Fruit fly (Drosophila melanogaster) whole organism, embryonic: Measurements from ENCODE around the gene Pex5.
A peak's percentile ranks its signal among the peaks of the same experiment; 100 is the strongest.

Source experiments
- Awh ChIP-seq: fragments of 200-800 bp; sonication (Bioruptor generic); IDR thresholded peaks from 2 replicates; pipeline ENCODE4, ENCODE4 v1.3.6; 2022; ENCODE audit warnings: missing biosample characterization, missing genetic modification characterization
- BEAF-32 ChIP-seq: fragments of 200-800 bp; sonication (Bioruptor generic); optimal IDR thresholded peaks from 3 replicates; lab custom pipeline; 2017; ENCODE audit warnings: missing biosample characterization, missing genetic modification characterization, mild to moderate bottlenecking, moderate library complexity, missing genetic modification reagents
- C15 ChIP-seq: fragments of 200-800 bp; sonication (Bioruptor generic); IDR thresholded peaks from 3 replicates; pipeline ENCODE4 v1.3.6; 2022; ENCODE audit warnings: missing biosample characterization, missing genetic modification characterization
- CG10321 ChIP-seq: fragments of 200-800 bp; sonication (Bioruptor generic); IDR thresholded peaks from 2 replicates; pipeline ENCODE4 v1.3.6; 2022; ENCODE audit warnings: missing biosample characterization, missing genetic modification characterization
- CG10366 ChIP-seq: fragments of 200-800 bp; sonication (Bioruptor generic); IDR thresholded peaks from 2 replicates; pipeline ENCODE4 v1.3.6; 2022; ENCODE audit warnings: missing biosample characterization, missing genetic modification characterization
- CG12219 ChIP-seq: fragments of 200-800 bp; sonication (Bioruptor generic); optimal IDR thresholded peaks from 3 replicates; lab custom pipeline; 2018; ENCODE audit warnings: missing biosample characterization, mild to moderate bottlenecking, missing genetic modification characterization
- CG12236 ChIP-seq: fragments of 200-800 bp; sonication (Bioruptor generic); optimal IDR thresholded peaks from 2 replicates; lab custom pipeline; 2016; ENCODE audit warnings: missing biosample characterization, missing genetic modification characterization
- CG12299 ChIP-seq: fragments of 200-800 bp; sonication (Bioruptor generic); optimal IDR thresholded peaks from 2 replicates; lab custom pipeline; 2018; ENCODE audit warnings: missing biosample characterization, mild to moderate bottlenecking, missing genetic modification characterization
- CG13424 ChIP-seq: fragments of 200-800 bp; sonication (Bioruptor generic); optimal IDR thresholded peaks from 2 replicates; lab custom pipeline; 2019; ENCODE audit warnings: missing biosample characterization, mild to moderate bottlenecking, missing genetic modification characterization, moderate library complexity
- CG17359 ChIP-seq: fragments of 200-800 bp; sonication (Bioruptor generic); optimal IDR thresholded peaks from 3 replicates; lab custom pipeline; 2018; ENCODE audit warnings: missing biosample characterization, mild to moderate bottlenecking, missing genetic modification characterization, moderate library complexity
- CG17829 ChIP-seq: fragments of 200-800 bp; optimal IDR thresholded peaks from 2 replicates; lab custom pipeline; 2019; ENCODE audit warnings: missing biosample characterization, mild to moderate bottlenecking, missing genetic modification characterization, moderate library complexity
- CG1792 ChIP-seq: fragments of 200-800 bp; sonication (Bioruptor generic); optimal IDR thresholded peaks from 2 replicates; lab custom pipeline; 2016; ENCODE audit warnings: missing biosample characterization, missing genetic modification characterization
- CG30020 ChIP-seq: fragments of 200-800 bp; optimal IDR thresholded peaks from 2 replicates; lab custom pipeline; 2019; ENCODE audit warnings: missing biosample characterization, mild to moderate bottlenecking, missing genetic modification characterization, moderate library complexity
- CG30403 ChIP-seq: fragments of 200-800 bp; sonication (Bioruptor generic); optimal IDR thresholded peaks from 3 replicates; lab custom pipeline; 2016; ENCODE audit warnings: missing biosample characterization, missing genetic modification characterization
- CG3407 ChIP-seq: fragments of 200-800 bp; sonication (Bioruptor generic); optimal IDR thresholded peaks from 2 replicates; lab custom pipeline; 2018; ENCODE audit warnings: missing biosample characterization, mild to moderate bottlenecking, missing genetic modification characterization
- CG34422 ChIP-seq: fragments of 200-800 bp; sonication (Bioruptor generic); IDR thresholded peaks from 3 replicates; pipeline ENCODE4 v1.3.6; 2022; ENCODE audit warnings: missing biosample characterization, missing genetic modification characterization
- CG6272 ChIP-seq: fragments of 200-800 bp; sonication (Bioruptor generic); IDR thresholded peaks from 2 replicates; pipeline ENCODE4 v1.3.6; 2022; ENCODE audit warnings: missing biosample characterization, missing genetic modification characterization
- CG7556 ChIP-seq: fragments of 200-800 bp; sonication (Bioruptor generic); optimal IDR thresholded peaks from 2 replicates; lab custom pipeline; 2017; ENCODE audit warnings: missing biosample characterization, mild to moderate bottlenecking, missing genetic modification characterization
- CG8089 ChIP-seq: fragments of 200-800 bp; sonication (Bioruptor generic); optimal IDR thresholded peaks from 3 replicates; lab custom pipeline; 2016; ENCODE audit warnings: missing biosample characterization, missing genetic modification characterization
- CG8290 ChIP-seq, 3 experiments: fragments of 200-800 bp; sonication (Bioruptor generic); optimal IDR thresholded peaks; 2 replicates each; lab custom pipeline; 2016 to 2019; ENCODE audit warnings: missing biosample characterization in 3 of 3, missing genetic modification characterization in 3 of 3, mild to moderate bottlenecking in 2 of 3, moderate library complexity in 1 of 3
- CG8478 ChIP-seq: fragments of >200 bp; optimal IDR thresholded peaks from 2 replicates; lab custom pipeline; 2018
- CHES-1-like ChIP-seq: fragments of 200-800 bp; sonication (Bioruptor generic); optimal IDR thresholded peaks from 2 replicates; lab custom pipeline; 2016; ENCODE audit warnings: missing biosample characterization, missing genetic modification characterization
- CTCF ChIP-seq: fragments of 200-800 bp; sonication (Bioruptor generic); optimal IDR thresholded peaks from 2 replicates; lab custom pipeline; 2017; ENCODE audit warnings: missing biosample characterization, mild to moderate bottlenecking, missing genetic modification characterization, moderate library complexity
- Dip2 ChIP-seq: fragments of 200-800 bp; sonication (Bioruptor generic); IDR thresholded peaks from 2 replicates; pipeline ENCODE4 v1.3.6; 2022; ENCODE audit warnings: missing biosample characterization, missing genetic modification characterization
- Dll ChIP-seq: fragments of 200-800 bp; sonication (Bioruptor generic); IDR thresholded peaks from 4 replicates; pipeline ENCODE4 v1.3.6; 2022; ENCODE audit warnings: missing biosample characterization, missing genetic modification characterization; ENCODE audit not compliant: partially characterized antibody
- Dp ChIP-seq: fragments of 200-800 bp; sonication (Bioruptor generic); optimal IDR thresholded peaks from 2 replicates; lab custom pipeline; 2018; ENCODE audit warnings: missing biosample characterization, mild to moderate bottlenecking, missing genetic modification characterization, moderate library complexity
- ERR ChIP-seq: fragments of 200-800 bp; sonication (Bioruptor generic); optimal IDR thresholded peaks from 2 replicates; lab custom pipeline; 2016; ENCODE audit warnings: missing biosample characterization, missing genetic modification characterization
- HLH54F ChIP-seq: fragments of 200-800 bp; sonication (Bioruptor generic); optimal IDR thresholded peaks from 3 replicates; lab custom pipeline; 2016; ENCODE audit warnings: missing biosample characterization, missing genetic modification characterization
- Hmr ChIP-seq: fragments of 200-800 bp; sonication (Bioruptor generic); optimal IDR thresholded peaks from 3 replicates; lab custom pipeline; 2017; ENCODE audit warnings: mild to moderate bottlenecking, missing biosample characterization, missing genetic modification reagents, missing genetic modification characterization
- Max ChIP-seq: fragments of 200-800 bp; sonication (Bioruptor generic); optimal IDR thresholded peaks from 2 replicates; lab custom pipeline; 2016; ENCODE audit warnings: missing biosample characterization, mild to moderate bottlenecking, missing genetic modification characterization
- Neu2 ChIP-seq: fragments of 200-800 bp; sonication (Bioruptor generic); optimal IDR thresholded peaks from 3 replicates; lab custom pipeline; 2016; ENCODE audit warnings: missing biosample characterization, missing genetic modification characterization, borderline replicate concordance
- Oli ChIP-seq: fragments of 200-800 bp; sonication (Bioruptor generic); optimal IDR thresholded peaks from 2 replicates; lab custom pipeline; 2018; ENCODE audit warnings: missing biosample characterization, mild to moderate bottlenecking, missing genetic modification characterization, moderate library complexity
- Optix ChIP-seq: fragments of 200-800 bp; sonication (Bioruptor generic); IDR thresholded peaks from 3 replicates; pipeline ENCODE4 v1.3.6; 2022; ENCODE audit warnings: missing biosample characterization, missing genetic modification characterization
- Poxn ChIP-seq: fragments of 200-800 bp; sonication (Bioruptor generic); IDR thresholded peaks from 2 replicates; pipeline ENCODE4 v1.3.6; 2022; ENCODE audit warnings: missing biosample characterization, missing genetic modification characterization
- Rx ChIP-seq: fragments of 200-800 bp; sonication (Bioruptor generic); IDR thresholded peaks from 2 replicates; pipeline ENCODE4 v1.3.6; 2022; ENCODE audit warnings: missing biosample characterization, missing genetic modification characterization
- Sry-δ ChIP-seq: fragments of 200-800 bp; sonication (Bioruptor generic); optimal IDR thresholded peaks from 2 replicates; lab custom pipeline; 2016; ENCODE audit warnings: missing biosample characterization, missing genetic modification characterization
- Taf1 ChIP-seq: fragments of 200-800 bp; sonication (Bioruptor generic); IDR thresholded peaks from 2 replicates; pipeline ENCODE4 v1.3.6; 2022; ENCODE audit warnings: missing biosample characterization, missing genetic modification characterization
- bsh ChIP-seq, 2 experiments: fragments of 200-800 bp; sonication (Bioruptor generic); optimal IDR thresholded peaks; 2 replicates each; lab custom pipeline; 2017 to 2018; ENCODE audit warnings: mild to moderate bottlenecking in 2 of 2, missing biosample characterization in 2 of 2, missing genetic modification characterization in 2 of 2, moderate library complexity in 1 of 2
- dati ChIP-seq: fragments of 200-800 bp; sonication (Bioruptor generic); IDR thresholded peaks from 2 replicates; pipeline ENCODE4 v1.3.6; 2022; ENCODE audit warnings: missing biosample characterization, missing genetic modification characterization
- dmrt11E ChIP-seq: fragments of 200-800 bp; sonication (Bioruptor generic); optimal IDR thresholded peaks from 3 replicates; lab custom pipeline; 2018; ENCODE audit warnings: missing biosample characterization, mild to moderate bottlenecking, missing genetic modification characterization, moderate library complexity
- dmrt99B ChIP-seq: fragments of 200-800 bp; sonication (Bioruptor generic); optimal IDR thresholded peaks from 2 replicates; lab custom pipeline; 2018; ENCODE audit warnings: missing biosample characterization, mild to moderate bottlenecking, missing genetic modification characterization, moderate library complexity
- h ChIP-seq: fragments of >200 bp; optimal IDR thresholded peaks from 2 replicates; lab custom pipeline; 2017
- ham ChIP-seq: fragments of 200-800 bp; sonication (Bioruptor generic); IDR thresholded peaks from 2 replicates; pipeline ENCODE4 v1.3.6; 2022; ENCODE audit warnings: missing biosample characterization, missing genetic modification characterization
- her ChIP-seq: fragments of 200-800 bp; sonication (Bioruptor generic); optimal IDR thresholded peaks from 2 replicates; lab custom pipeline; 2016; ENCODE audit warnings: missing biosample characterization, missing genetic modification characterization
- kah ChIP-seq: fragments of 200-800 bp; sonication (Bioruptor generic); optimal IDR thresholded peaks from 2 replicates; lab custom pipeline; 2018; ENCODE audit warnings: missing biosample characterization, mild to moderate bottlenecking, missing genetic modification characterization
- kni ChIP-seq: fragments of 200-800 bp; sonication (Bioruptor generic); optimal IDR thresholded peaks from 3 replicates; lab custom pipeline; 2017; ENCODE audit warnings: mild to moderate bottlenecking, missing biosample characterization, missing genetic modification reagents, missing genetic modification characterization
- nerfin-1 ChIP-seq: fragments of 200-800 bp; sonication (Bioruptor generic); optimal IDR thresholded peaks from 3 replicates; lab custom pipeline; 2019; ENCODE audit warnings: missing biosample characterization, mild to moderate bottlenecking, missing genetic modification characterization, moderate library complexity
- odd ChIP-seq: fragments of 200-800 bp; sonication (Bioruptor generic); optimal IDR thresholded peaks from 2 replicates; lab custom pipeline; 2017; ENCODE audit warnings: missing biosample characterization, mild to moderate bottlenecking, missing genetic modification characterization
- phol ChIP-seq: fragments of 200-800 bp; sonication (Bioruptor generic); optimal IDR thresholded peaks from 3 replicates; lab custom pipeline; 2018; ENCODE audit warnings: missing biosample characterization, mild to moderate bottlenecking, missing genetic modification characterization, moderate library complexity
- run ChIP-seq: fragments of 200-800 bp; sonication (Bioruptor generic); optimal IDR thresholded peaks from 3 replicates; lab custom pipeline; 2018; ENCODE audit warnings: missing biosample characterization, mild to moderate bottlenecking, missing genetic modification characterization
- unc-4 ChIP-seq: fragments of 200-800 bp; sonication (Bioruptor generic); IDR thresholded peaks from 2 replicates; pipeline ENCODE4 v1.3.6; 2022; ENCODE audit warnings: missing biosample characterization, missing genetic modification characterization; ENCODE audit not compliant: partially characterized antibody
- unpg ChIP-seq: fragments of 200-800 bp; sonication (Bioruptor generic); optimal IDR thresholded peaks from 3 replicates; lab custom pipeline; 2018; ENCODE audit warnings: missing biosample characterization, mild to moderate bottlenecking, missing genetic modification characterization, moderate library complexity

Pex5 gene

dm6 chrX:1858867-1859266 is 10.0 kb downstream of the Pex5 start, which contains the start of gene Lamtor5 (continued):
- TF ChIP-seq CG6272 (0 out of 2 replicates have a peak, but pooled peaks have one; percentile 25), Oli (tag; lab: Kevin White, UChicago) (no peak), CG8290 (GFP tag; optimal IDR thresholded peaks at IDR 0.05; lab: Kevin White, UChicago) (no peak), CG8290 (tag; optimal IDR thresholded peaks at IDR 0.05; lab: Kevin White, UChicago) (peak in 1 of 2 experiments; percentile 54), kni (GFP tag; lab: Kevin White, UChicago) (no peak), CG34422 (GFP tag; lab: Robert Waterston, UW) (peak; percentile 59; the same call in 1 of the 3 replicates), CG3407 (GFP tag; lab: Kevin White, UChicago) (no peak), CG10366 (GFP tag; lab: Robert Waterston, UW) (0 out of 2 replicates have a peak, but pooled peaks have one; percentile 20), HLH54F (GFP tag; lab: Kevin White, UChicago) (peak; percentile 32), BEAF-32 (GFP tag; lab: Kevin White, UChicago) (peak; percentile 15), unc-4 (GFP tag; lab: Robert Waterston, UW) (no peak), Taf1 (GFP tag; lab: Robert Waterston, UW) (0 out of 2 replicates have a peak, but pooled peaks have one; percentile 29), CG1792 (GFP tag; lab: Kevin White, UChicago) (no peak), nerfin-1 (tag; lab: Kevin White, UChicago) (peak; percentile 30), CG8089 (no peak), dmrt99B (tag; lab: Kevin White, UChicago) (peak; percentile 36), Hmr (GFP tag; lab: Kevin White, UChicago) (peak; percentile 49), CG17359 (tag; lab: Kevin White, UChicago) (peak; percentile 44), odd (GFP tag; lab: Kevin White, UChicago) (no peak), CG30403 (GFP tag; lab: Kevin White, UChicago) (peak; percentile 37), run (tag; lab: Kevin White, UChicago) (no peak), CG10321 (GFP tag; lab: Robert Waterston, UW) (0 out of 2 replicates have a peak, but pooled peaks have one; percentile 16), Awh (GFP tag; lab: Robert Waterston, UW) (no peak), Optix (GFP tag; lab: Robert Waterston, UW) (no peak), ham (GFP tag; lab: Robert Waterston, UW) (no peak), unpg (GFP tag; lab: Kevin White, UChicago) (peak; percentile 53), C15 (GFP tag; lab: Robert Waterston, UW) (no peak), CG12219 (no peak), CG12236 (no peak), Dip2 (no peak), CG17829 (tag; lab: Kevin White, UChicago) (peak; percentile 56), ERR (GFP tag; lab: Kevin White, UChicago) (no peak), her (GFP tag; lab: Kevin White, UChicago) (no peak), h (lab: Kevin White, UChicago) (no peak), Sry-δ (peak; percentile 14), CHES-1-like (GFP tag; lab: Kevin White, UChicago) (peak; percentile 29), Poxn (GFP tag; lab: Robert Waterston, UW) (no peak), Neu2 (GFP tag; lab: Kevin White, UChicago) (no peak), bsh (GFP tag; optimal IDR thresholded peaks at IDR 0.05; lab: Kevin White, UChicago) (peak in 1 of 2 experiments; percentile 35), CG7556 (GFP tag; lab: Kevin White, UChicago) (peak; percentile 26), Dp (GFP tag; lab: Kevin White, UChicago) (no peak), Rx (GFP tag; lab: Robert Waterston, UW) (no peak), dmrt11E (tag; lab: Kevin White, UChicago) (no peak), CTCF (GFP tag; lab: Kevin White, UChicago) (no peak), phol (tag; lab: Kevin White, UChicago) (peak; percentile 41), Dll (GFP tag; lab: Robert Waterston, UW) (no peak), dati (no peak), CG8478 (lab: Kevin White, UChicago) (no peak), kah (GFP tag; lab: Kevin White, UChicago) (no peak), CG13424 (tag; lab: Kevin White, UChicago) (peak; percentile 50), Max (GFP tag; lab: Kevin White, UChicago) (peak; percentile 24), CG30020 (no peak), CG12299 (tag; lab: Kevin White, UChicago) (no peak)
